Worm (Caenorhabditis elegans) whole organism, mixed stage, embryonic: Measurements from ENCODE around the gene nhr-218.

Source experiments
- nhr-237 ChIP-seq: fragments of 150-350 bp; optimal IDR thresholded peaks from 2 replicates; lab custom pipeline; 2014; ENCODE audit warnings: missing biosample characterization, missing genetic modification characterization
- nhr-28 ChIP-seq: fragments of 150-350 bp; optimal IDR thresholded peaks from 2 replicates; lab custom pipeline; 2014; ENCODE audit warnings: missing biosample characterization, missing genetic modification characterization
- pha-4 ChIP-seq: fragments of 150-350 bp; optimal IDR thresholded peaks from 2 replicates; lab custom pipeline; 2018; ENCODE audit warnings: missing biosample characterization, missing genetic modification reagents, missing genetic modification characterization
- sem-2 ChIP-seq: fragments of 200-800 bp; sonication (Bioruptor generic); optimal IDR thresholded peaks from 2 replicates; lab custom pipeline; 2018; ENCODE audit warnings: mild to moderate bottlenecking, missing genetic modification characterization, missing compliant biosample characterization
- snpc-4 ChIP-seq: fragments of 150-350 bp; optimal IDR thresholded peaks from 2 replicates; lab custom pipeline; 2014; ENCODE audit warnings: missing biosample characterization, missing genetic modification characterization
- tbx-8 ChIP-seq: fragments of 200-800 bp; sonication (Bioruptor generic); optimal IDR thresholded peaks from 2 replicates; lab custom pipeline; 2018; ENCODE audit warnings: mild to moderate bottlenecking, missing genetic modification characterization, moderate library complexity, missing compliant biosample characterization

- TF ChIP-seq nhr-28 (no peak), pha-4 (tag; lab: Kevin White, UChicago) (no peak), nhr-237 (tag; lab: Kevin White, UChicago) (no peak), tbx-8 (GFP tag; lab: Kevin White, UChicago) (no peak), snpc-4 (tag; lab: Kevin White, UChicago) (no peak), sem-2 (no peak)
Observed at ce11 chrV:16224027-16224426, 34.2 kb upstream of the nhr-218 start, which contains the start of gene stdh-2.
